Fruit fly (Drosophila melanogaster): ENCODE measurements around the gene nis.

The nis gene

dm6 chr2L:1613748-1614365 is 26.9 kb upstream of the nis start, which contains the start of gene RFeSP (continued):
- no peak for TF ChIP-seq Max (GFP tag; optimal IDR thresholded peaks at IDR 0.05)
- no peak for TF ChIP-seq Adf1 (GFP tag; IDR thresholded peaks at IDR 0.05)
- TF ChIP-seq scrt (GFP tag; optimal IDR thresholded peaks at IDR 0.05): no peak
- 0 out of 3 replicates have a peak, but pooled peaks have one; percentile 50 for TF ChIP-seq CG34422 (GFP tag; IDR thresholded peaks at IDR 0.05)
- no peak for TF ChIP-seq CG3163 (GFP tag; optimal IDR thresholded peaks at IDR 0.05)
- no peak for TF ChIP-seq GATAe (GFP tag; conservative IDR thresholded peaks at IDR 0.05)
- TF ChIP-seq CG1603 (tag; optimal IDR thresholded peaks at IDR 0.05): peak; percentile 88
- TF ChIP-seq CG3838 (GFP tag; optimal IDR thresholded peaks at IDR 0.05): no peak
- no peak for TF ChIP-seq Atf6 (GFP tag; IDR thresholded peaks at IDR 0.05)
- no peak for TF ChIP-seq Aef1 (GFP tag; IDR thresholded peaks at IDR 0.05)
- TF ChIP-seq CG2116 (GFP tag; optimal IDR thresholded peaks at IDR 0.05): peak; percentile 66
- no peak for TF ChIP-seq CG3995 (GFP tag; optimal IDR thresholded peaks at IDR 0.05)
- no peak for TF ChIP-seq cwo (GFP tag; optimal IDR thresholded peaks at IDR 0.05)
- TF ChIP-seq CG15696 (tag; optimal IDR thresholded peaks at IDR 0.05): peak; percentile 2
- TF ChIP-seq CG6654 (GFP tag; optimal IDR thresholded peaks at IDR 0.05): no peak
- no peak for TF ChIP-seq nau (GFP tag; optimal IDR thresholded peaks at IDR 0.05)
- no peak for TF ChIP-seq sr (GFP tag; IDR thresholded peaks at IDR 0.05)
- no peak for TF ChIP-seq wek (GFP tag; optimal IDR thresholded peaks at IDR 0.05)
- TF ChIP-seq zfh2 (GFP tag; optimal IDR thresholded peaks at IDR 0.05): no peak
- 0 out of 2 replicates have a peak, but pooled peaks have one; percentile 19 for TF ChIP-seq Rfx (GFP tag; IDR thresholded peaks at IDR 0.05)
- TF ChIP-seq bigmax (GFP tag; optimal IDR thresholded peaks at IDR 0.05): peak; percentile 67
- peak; percentile 43; the same call in 1 of the 2 replicates for TF ChIP-seq Dref (GFP tag; IDR thresholded peaks at IDR 0.05)
- TF ChIP-seq ara (GFP tag; IDR thresholded peaks at IDR 0.05): no peak
- TF ChIP-seq Spps (tag; optimal IDR thresholded peaks at IDR 0.05): no peak
- no peak for TF ChIP-seq CG10147 (GFP tag; optimal IDR thresholded peaks at IDR 0.05)
- TF ChIP-seq CG10267 (tag; optimal IDR thresholded peaks at IDR 0.05): peak; percentile 80
- TF ChIP-seq MBD-R2 (GFP tag; IDR thresholded peaks at IDR 0.05): peak; percentile 54
- TF ChIP-seq CG7839 (tag; optimal IDR thresholded peaks at IDR 0.05): no peak
- no peak for TF ChIP-seq CG2129 (GFP tag; IDR thresholded peaks at IDR 0.05; ENCODE audit: partially characterized antibody)
- no peak for TF ChIP-seq CG7786 (GFP tag; optimal IDR thresholded peaks at IDR 0.05)
- TF ChIP-seq CG33557 (GFP tag; optimal IDR thresholded peaks at IDR 0.05): no peak
- no peak for TF ChIP-seq Blimp-1 (GFP tag; optimal IDR thresholded peaks at IDR 0.05)
- TF ChIP-seq gcm2 (GFP tag; optimal IDR thresholded peaks at IDR 0.05): no peak
- TF ChIP-seq Ssrp (tag; optimal IDR thresholded peaks at IDR 0.05): no peak
- peak; percentile 47 for TF ChIP-seq sd (tag; optimal IDR thresholded peaks at IDR 0.05)
- TF ChIP-seq kah (GFP tag; optimal IDR thresholded peaks at IDR 0.05): no peak
- TF ChIP-seq HLHmδ (GFP tag; optimal IDR thresholded peaks at IDR 0.05): no peak
- TF ChIP-seq row (GFP tag; IDR thresholded peaks at IDR 0.05): 0 out of 3 replicates have a peak, but pooled peaks have one; percentile 15
- no peak for TF ChIP-seq Xrp1 (GFP tag; IDR thresholded peaks at IDR 0.05)
- no peak for TF ChIP-seq CG7928 (GFP tag; optimal IDR thresholded peaks at IDR 0.05)
- peak; percentile 10 for TF ChIP-seq sug (tag; optimal IDR thresholded peaks at IDR 0.05)
- TF ChIP-seq schlank (tag; optimal IDR thresholded peaks at IDR 0.05): no peak
- no peak for TF ChIP-seq CG13123 (GFP tag; optimal IDR thresholded peaks at IDR 0.05)
- no peak for TF ChIP-seq ssp (GFP tag; IDR thresholded peaks at IDR 0.05)
- no peak for TF ChIP-seq HLH4C (GFP tag; IDR thresholded peaks at IDR 0.05; ENCODE audit: partially characterized antibody)
- TF ChIP-seq al (GFP tag; IDR thresholded peaks at IDR 0.05): no peak
- no peak for TF ChIP-seq CG4360 (GFP tag; IDR thresholded peaks at IDR 0.05)
- TF ChIP-seq CG31388 (GFP tag; optimal IDR thresholded peaks at IDR 0.05): no peak
- TF ChIP-seq usp (GFP tag; optimal IDR thresholded peaks at IDR 0.05): no peak
- TF ChIP-seq tin (GFP tag; optimal IDR thresholded peaks at IDR 0.05): no peak
- TF ChIP-seq TFAM (GFP tag; optimal IDR thresholded peaks at IDR 0.05): no peak
